Worm (Caenorhabditis elegans): ENCODE results near the gene sro-1.
A peak's percentile ranks its signal among the peaks of the same experiment; 100 is the strongest.

Gene sro-1

ce11 chrII:7478487-7479234 is 13.2 kb upstream of the sro-1 start, which contains the start of the genes aka-1 and ubc-6 (continued):
- TF ChIP-seq fos-1 (tag; optimal IDR thresholded peaks at IDR 0.05) (peak; percentile 68), ceh-16 (tag; optimal IDR thresholded peaks at IDR 0.05) (no peak), gmeb-1 (tag; optimal IDR thresholded peaks at IDR 0.05) (peak; percentile 72)

- TF ChIP-seq gmeb-1 (tag; optimal IDR thresholded peaks at IDR 0.05) = no peak
- no peak for TF ChIP-seq sma-9 (GFP tag; optimal IDR thresholded peaks at IDR 0.05)
- TF ChIP-seq sma-9 (tag; optimal IDR thresholded peaks at IDR 0.05) = no peak
- no peak for TF ChIP-seq ztf-1 (GFP tag; conservative IDR thresholded peaks at IDR 0.05)
Observed at ce11 chrII:7469318-7469717, 3.9 kb upstream of the sro-1 start.

DNA sequence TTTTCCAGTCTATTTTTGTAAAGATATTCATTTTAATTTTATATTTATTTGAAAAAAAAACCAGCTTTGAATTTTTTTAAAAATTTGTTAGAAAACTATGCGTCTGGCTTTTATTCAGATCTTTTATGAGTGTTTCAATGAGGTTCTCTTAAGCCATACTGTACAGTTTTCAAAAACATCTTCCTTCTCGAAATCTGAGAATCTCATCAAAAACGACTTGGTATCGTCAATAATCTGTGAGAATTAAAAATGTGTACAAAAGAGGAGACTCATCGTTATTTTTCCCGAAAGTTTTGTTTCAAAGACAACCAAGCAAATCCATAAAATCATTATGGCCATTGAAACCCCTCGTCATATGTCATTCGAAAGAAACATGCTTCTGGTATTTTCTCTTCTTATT is 6.2 kb downstream of the sro-1 start, which contains the start of gene D1022.2:
Gene D1022.2 (plus strand): TSS at position 301 of the 400 bp plus-strand sequence.
- TF ChIP-seq sma-9 (GFP tag; optimal IDR thresholded peaks at IDR 0.05) (no peak), sma-9 (tag; optimal IDR thresholded peaks at IDR 0.05) (no peak), ztf-11 (tag; optimal IDR thresholded peaks at IDR 0.05) (no peak), nhr-11 (tag; optimal IDR thresholded peaks at IDR 0.05) (no peak), mbf-1 (tag; optimal IDR thresholded peaks at IDR 0.05) (no peak), nhr-25 (tag; optimal IDR thresholded peaks at IDR 0.05) (no peak), mdl-1 (tag; optimal IDR thresholded peaks at IDR 0.05) (no peak), Y55F3AM.14 (GFP tag; optimal IDR thresholded peaks at IDR 0.05) (no peak), nhr-6 (tag; optimal IDR thresholded peaks at IDR 0.05) (no peak), nhr-10 (tag; optimal IDR thresholded peaks at IDR 0.05) (no peak), snpc-4 (tag; optimal IDR thresholded peaks at IDR 0.05) (no peak)

DNA sequence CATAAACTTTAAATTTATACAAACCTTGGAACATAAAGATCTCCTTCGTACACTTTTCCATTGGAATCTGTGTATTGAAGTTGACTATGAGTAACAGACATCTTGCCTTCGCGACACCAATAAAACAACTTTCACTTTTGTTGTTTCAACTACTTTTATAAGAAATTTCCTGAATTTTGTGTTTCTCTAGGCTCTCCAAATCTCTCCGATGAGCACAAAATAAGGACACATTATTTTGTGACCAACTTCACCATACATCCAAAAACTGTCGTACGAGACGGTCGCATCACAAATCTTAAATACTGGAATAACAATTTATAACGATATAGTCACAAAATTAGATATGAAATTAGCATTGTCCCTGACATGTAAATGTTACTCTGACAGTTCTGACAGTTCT is 6.7 kb downstream of the sro-1 start, which contains the start of gene D1022.5:
Gene D1022.5 (minus strand): TSS at position 101 of the 400 bp plus-strand sequence.
- no peak for TF ChIP-seq nhr-77 (tag; optimal IDR thresholded peaks at IDR 0.05)

- no peak for TF ChIP-seq lin-39 (tag; optimal IDR thresholded peaks at IDR 0.05)
- TF ChIP-seq fos-1 (tag; optimal IDR thresholded peaks at IDR 0.05) = peak; percentile 57
- no peak for TF ChIP-seq lin-11 (tag; optimal IDR thresholded peaks at IDR 0.05)
- TF ChIP-seq nhr-25 (tag; optimal IDR thresholded peaks at IDR 0.05) = no peak
- no peak for TF ChIP-seq ceh-16 (tag; optimal IDR thresholded peaks at IDR 0.05)
- TF ChIP-seq skn-1 (tag; optimal IDR thresholded peaks at IDR 0.05) = no peak
- TF ChIP-seq nhr-6 (tag; optimal IDR thresholded peaks at IDR 0.05) = no peak
- TF ChIP-seq crh-2 (tag; optimal IDR thresholded peaks at IDR 0.05) = peak; percentile 38
- no peak for TF ChIP-seq nhr-23 (tag; optimal IDR thresholded peaks at IDR 0.05)
- TF ChIP-seq C34F6.9 (tag; optimal IDR thresholded peaks at IDR 0.05) = peak; percentile 33
- TF ChIP-seq peb-1 (tag; optimal IDR thresholded peaks at IDR 0.05) = no peak
- TF ChIP-seq sem-4 (tag; optimal IDR thresholded peaks at IDR 0.05) = no peak
- TF ChIP-seq elt-1 (tag; optimal IDR thresholded peaks at IDR 0.05) = no peak
- no peak for TF ChIP-seq R02D3.7 (tag; optimal IDR thresholded peaks at IDR 0.05)
- no peak for TF ChIP-seq nhr-12 (tag; optimal IDR thresholded peaks at IDR 0.05)
- no peak for TF ChIP-seq nhr-11 (tag; optimal IDR thresholded peaks at IDR 0.05)
- no peak for TF ChIP-seq lin-13 (GFP tag; optimal IDR thresholded peaks at IDR 0.05)
- no peak for TF ChIP-seq Y55F3AM.14 (GFP tag; optimal IDR thresholded peaks at IDR 0.05)
- TF ChIP-seq nhr-10 (tag; optimal IDR thresholded peaks at IDR 0.05) = no peak
- TF ChIP-seq ztf-1 (GFP tag; conservative IDR thresholded peaks at IDR 0.05) = no peak
- TF ChIP-seq gmeb-1 (tag; optimal IDR thresholded peaks at IDR 0.05) = peak; percentile 37
- TF ChIP-seq sma-9 (GFP tag; optimal IDR thresholded peaks at IDR 0.05) = peak; percentile 68
- no peak for TF ChIP-seq sma-9 (tag; optimal IDR thresholded peaks at IDR 0.05)
- TF ChIP-seq unc-62 (GFP tag; optimal IDR thresholded peaks at IDR 0.05) = no peak
- no peak for TF ChIP-seq elt-3 (tag; optimal IDR thresholded peaks at IDR 0.05)
- peak; percentile 56 for TF ChIP-seq blmp-1 (tag; optimal IDR thresholded peaks at IDR 0.05; ENCODE audit: insufficient read depth)
- no peak for TF ChIP-seq zag-1 (tag; optimal IDR thresholded peaks at IDR 0.05)
Observed at ce11 chrII:7457210-7457609, 8.2 kb downstream of the sro-1 start, which contains the start of gene D1022.4. Gene D1022.4 (minus strand): TSS chrII:7457292.

All from whole organism, L2 larva.